Worm (Caenorhabditis elegans) whole organism, late embryonic: Measurements from ENCODE around the gene E04F6.6.

Source experiments
- ama-1 ChIP-seq: fragments of 150-350 bp; optimal IDR thresholded peaks from 2 replicates; lab custom pipeline; 2014
- che-1 ChIP-seq: sonication (generic microtip); optimal IDR thresholded peaks from 2 replicates; lab custom pipeline; 2016; ENCODE audit warnings: mild to moderate bottlenecking, missing genetic modification characterization, missing compliant biosample characterization
- eyg-1 ChIP-seq: sonication (generic microtip); optimal IDR thresholded peaks from 2 replicates; lab custom pipeline; 2016; ENCODE audit warnings: missing genotype, missing genetic modification characterization, missing compliant biosample characterization
- nfya-1 ChIP-seq: sonication (generic microtip); optimal IDR thresholded peaks from 2 replicates; lab custom pipeline; 2017; ENCODE audit warnings: missing genetic modification characterization, mild to moderate bottlenecking, missing compliant biosample characterization, antibody characterized with exemption, moderate library complexity
- pros-1 ChIP-seq: fragments of 150-350 bp; optimal IDR thresholded peaks from 2 replicates; lab custom pipeline; 2014; ENCODE audit warnings: missing biosample characterization, missing genetic modification reagents, missing genetic modification characterization

DNA sequence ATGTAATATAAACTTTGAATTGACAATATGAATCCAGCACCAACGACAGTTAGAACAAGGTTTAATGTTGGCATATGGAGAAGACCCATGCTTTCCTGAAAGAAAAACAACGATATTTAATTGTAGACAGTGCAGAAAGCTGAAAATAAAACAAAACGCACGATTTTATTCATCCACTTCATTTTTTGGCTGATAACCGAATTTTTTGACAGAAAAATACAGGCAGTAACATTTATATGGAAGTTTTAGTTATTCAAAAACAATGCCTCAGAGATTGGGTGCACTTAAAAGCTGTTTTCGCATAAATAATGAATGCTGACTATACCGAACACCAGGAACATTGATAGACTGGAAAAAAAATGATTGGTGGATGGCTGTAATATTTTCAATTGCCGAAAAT, 33.6 kb downstream of the E04F6.6 start, which contains the start of gene mfsd-13.2:
- TF ChIP-seq eyg-1 (tag; lab: Kevin White, UChicago) = no peak
- TF ChIP-seq che-1 (tag; lab: Kevin White, UChicago) = no peak
- TF ChIP-seq nfya-1 = no peak
- TF ChIP-seq ama-1 = no peak
- TF ChIP-seq pros-1 (tag; lab: Kevin White, UChicago) = no peak
